Fruit fly (Drosophila melanogaster) whole organism, wandering third instar larva: ENCODE measurements around the gene Atet.

Experiments
- CG32264 ChIP-seq: fragments of 200-800 bp; sonication (Bioruptor generic); optimal IDR thresholded peaks from 2 replicates; lab custom pipeline; 2016; ENCODE audit warnings: missing biosample characterization, missing genetic modification characterization
- Dfd ChIP-seq: fragments of >200 bp; optimal IDR thresholded peaks from 2 replicates; lab custom pipeline; 2017; ENCODE audit warnings: missing biosample characterization, missing genetic modification characterization
- Dif ChIP-seq: fragments of 200-275, 200-300 bp; sonication (Bioruptor generic); optimal IDR thresholded peaks from 2 replicates; lab custom pipeline; 2018; ENCODE audit warnings: missing biosample characterization, missing genetic modification characterization; ENCODE audit not compliant: partially characterized antibody
- GATAd ChIP-seq: sonication (Bioruptor generic); optimal IDR thresholded peaks from 2 replicates; lab custom pipeline; 2016; ENCODE audit warnings: missing biosample characterization, missing genetic modification characterization
- HLH106 ChIP-seq: fragments of 200-800 bp; optimal IDR thresholded peaks from 3 replicates; lab custom pipeline; 2019; ENCODE audit warnings: missing biosample characterization, mild to moderate bottlenecking, missing genetic modification characterization, moderate library complexity
- Hnf4 ChIP-seq: fragments of 200-800 bp; sonication (Bioruptor generic); optimal IDR thresholded peaks from 2 replicates; lab custom pipeline; 2016; ENCODE audit warnings: missing biosample characterization, mild to moderate bottlenecking, missing genetic modification characterization
- Hr83 ChIP-seq: fragments of 200-300 bp; sonication (Bioruptor generic); optimal IDR thresholded peaks from 2 replicates; lab custom pipeline; 2016; ENCODE audit warnings: missing biosample characterization, mild to moderate bottlenecking, missing genetic modification characterization, moderate library complexity; ENCODE audit not compliant: poor library complexity, severe bottlenecking
- Jra ChIP-seq: sonication (Bioruptor generic); optimal IDR thresholded peaks from 2 replicates; lab custom pipeline; 2016; ENCODE audit warnings: missing biosample characterization, missing genetic modification characterization
- Mio ChIP-seq: sonication (Bioruptor generic); optimal IDR thresholded peaks from 2 replicates; lab custom pipeline; 2016; ENCODE audit warnings: missing biosample characterization, missing genetic modification characterization
- Myc ChIP-seq: fragments of >200 bp; optimal IDR thresholded peaks from 2 replicates; lab custom pipeline; 2017
- N ChIP-seq: fragments of >200 bp; optimal IDR thresholded peaks from 2 replicates; lab custom pipeline; 2018; ENCODE audit warnings: missing biosample characterization, missing external identifiers, missing genetic modification characterization
- OdsH ChIP-seq: fragments of 200-800 bp; sonication (Bioruptor generic); optimal IDR thresholded peaks from 2 replicates; lab custom pipeline; 2016; ENCODE audit warnings: missing biosample characterization, mild to moderate bottlenecking, missing genetic modification characterization
- Rel ChIP-seq, 2 experiments: fragments of 200-800 bp; sonication (Bioruptor generic) in 1 of 2; optimal IDR thresholded peaks; 2 replicates in 1 of 2; 3 replicates in 1 of 2; lab custom pipeline; 2016 to 2019; ENCODE audit warnings: mild to moderate bottlenecking in 2 of 2, missing biosample characterization in 2 of 2, missing genetic modification characterization in 2 of 2, moderate library complexity in 1 of 2
- br ChIP-seq: fragments of 200-800 bp; sonication (Bioruptor generic); optimal IDR thresholded peaks from 2 replicates; lab custom pipeline; 2016; ENCODE audit warnings: missing biosample characterization, missing genetic modification characterization
- brk ChIP-seq: fragments of 200-800 bp; sonication (Bioruptor generic); optimal IDR thresholded peaks from 2 replicates; lab custom pipeline; 2016; ENCODE audit warnings: missing biosample characterization, mild to moderate bottlenecking, missing genetic modification characterization
- dl ChIP-seq, 2 experiments: fragments of 175-275, 200-275 bp in 1 of 2; fragments of 200-275 bp in 1 of 2; sonication (Bioruptor generic); optimal IDR thresholded peaks; lab custom pipeline; 2018; ENCODE audit warnings: mild to moderate bottlenecking in 2 of 2, missing biosample characterization in 2 of 2, missing genetic modification characterization in 2 of 2, moderate library complexity in 2 of 2; ENCODE audit not compliant: partially characterized antibody in 2 of 2, insufficient read depth in 1 of 2
- dmrt93B ChIP-seq: fragments of 200-800 bp; sonication (Bioruptor generic); optimal IDR thresholded peaks from 2 replicates; lab custom pipeline; 2018; ENCODE audit warnings: missing biosample characterization, mild to moderate bottlenecking, missing genetic modification characterization
- dsf ChIP-seq: sonication (Bioruptor generic); optimal IDR thresholded peaks from 2 replicates; lab custom pipeline; 2016; ENCODE audit warnings: missing biosample characterization, missing genetic modification characterization, borderline replicate concordance
- ey ChIP-seq: fragments of 200-800 bp; sonication (Bioruptor generic); optimal IDR thresholded peaks from 2 replicates; lab custom pipeline; 2016; ENCODE audit warnings: missing biosample characterization, missing genetic modification characterization
- foxo ChIP-seq, 2 experiments: fragments of 200-800 bp; sonication (Bioruptor generic); optimal IDR thresholded peaks; 2 replicates in 1 of 2; 3 replicates in 1 of 2; lab custom pipeline; 2016 to 2017; ENCODE audit warnings: missing biosample characterization in 2 of 2, missing genetic modification characterization in 2 of 2
- fru ChIP-seq: fragments of 200-800 bp; sonication (Bioruptor generic); optimal IDR thresholded peaks from 3 replicates; lab custom pipeline; 2016; ENCODE audit warnings: missing biosample characterization, mild to moderate bottlenecking, missing genetic modification characterization
- h ChIP-seq: fragments of 200-800 bp; sonication (Bioruptor generic); optimal IDR thresholded peaks from 3 replicates; lab custom pipeline; 2016; ENCODE audit warnings: missing biosample characterization, mild to moderate bottlenecking, missing genetic modification characterization
- jim ChIP-seq: fragments of 175-275, 200-325 bp; sonication (Bioruptor generic); optimal IDR thresholded peaks from 2 replicates; lab custom pipeline; 2016; ENCODE audit warnings: missing biosample characterization, mild to moderate bottlenecking, missing genetic modification characterization
- psq ChIP-seq: fragments of 200-800 bp; sonication (Bioruptor generic); optimal IDR thresholded peaks from 3 replicates; lab custom pipeline; 2017; ENCODE audit warnings: missing biosample characterization, mild to moderate bottlenecking, missing genetic modification characterization, moderate library complexity
- rgr ChIP-seq: fragments of 200-800 bp; sonication (Bioruptor generic); optimal IDR thresholded peaks from 3 replicates; lab custom pipeline; 2016; ENCODE audit warnings: missing biosample characterization, mild to moderate bottlenecking, missing genetic modification characterization
- sage ChIP-seq: fragments of 200-800 bp; sonication (Bioruptor generic); optimal IDR thresholded peaks from 2 replicates; lab custom pipeline; 2016; ENCODE audit warnings: missing biosample characterization, mild to moderate bottlenecking, missing genetic modification characterization
- tai ChIP-seq: sonication (Bioruptor generic); optimal IDR thresholded peaks from 2 replicates; lab custom pipeline; 2016; ENCODE audit warnings: missing biosample characterization, missing genetic modification characterization

The Atet gene

DNA sequence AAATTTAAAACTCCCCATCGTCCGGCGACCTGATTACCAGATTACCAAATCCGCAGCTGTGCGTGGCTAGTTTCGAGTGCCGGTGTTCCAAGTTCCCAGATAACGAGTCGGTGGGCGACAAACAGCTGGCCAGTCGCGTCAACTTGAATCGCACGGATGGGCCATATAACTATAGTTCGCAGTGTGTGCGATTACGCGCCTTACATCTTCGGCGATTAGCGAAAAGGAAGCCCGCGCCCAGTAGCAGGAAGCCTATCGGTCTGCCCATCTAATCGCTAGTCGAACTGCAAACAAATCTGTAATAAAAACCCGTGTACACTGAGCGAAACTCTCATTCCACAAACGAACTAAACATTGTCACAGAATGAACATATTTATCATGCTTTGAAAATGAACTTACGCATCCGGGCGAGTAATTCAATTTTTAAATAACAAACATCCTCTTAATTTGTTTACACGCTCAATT lies 1.3 kb downstream of the Atet start:
- TF ChIP-seq foxo (GFP tag; optimal IDR thresholded peaks at IDR 0.05; lab: Kevin White, UChicago) (peak in 1 of 2 experiments; percentile 7), jim (no peak), rgr (GFP tag; lab: Kevin White, UChicago) (no peak), Dfd (GFP tag; lab: Kevin White, UChicago) (no peak), OdsH (GFP tag; lab: Kevin White, UChicago) (peak; percentile 1), CG32264 (GFP tag; lab: Kevin White, UChicago) (no peak)

DNA sequence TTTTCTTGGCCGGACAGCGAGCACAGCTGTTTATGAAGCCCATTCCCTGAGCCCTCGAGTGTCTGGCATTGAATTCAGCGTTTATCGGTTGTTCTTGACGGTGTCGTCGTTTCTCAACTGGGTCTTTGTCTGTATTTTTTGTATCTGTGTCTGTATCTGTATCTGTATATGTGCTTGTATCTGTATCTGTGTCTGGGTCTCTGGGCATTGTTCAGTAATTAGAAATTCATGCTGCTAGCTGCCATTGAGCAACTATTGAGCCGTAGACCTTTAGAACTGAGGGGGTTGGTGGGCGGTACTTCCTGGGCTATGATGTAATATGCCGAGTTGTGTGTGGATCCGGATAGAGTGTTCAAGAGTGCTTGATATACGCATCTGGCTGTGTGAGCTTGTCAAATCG lies 2.3 kb downstream of the Atet start:
- no peak for TF ChIP-seq CG32264 (GFP tag; lab: Kevin White, UChicago)
- peak; percentile 12 for TF ChIP-seq br

DNA sequence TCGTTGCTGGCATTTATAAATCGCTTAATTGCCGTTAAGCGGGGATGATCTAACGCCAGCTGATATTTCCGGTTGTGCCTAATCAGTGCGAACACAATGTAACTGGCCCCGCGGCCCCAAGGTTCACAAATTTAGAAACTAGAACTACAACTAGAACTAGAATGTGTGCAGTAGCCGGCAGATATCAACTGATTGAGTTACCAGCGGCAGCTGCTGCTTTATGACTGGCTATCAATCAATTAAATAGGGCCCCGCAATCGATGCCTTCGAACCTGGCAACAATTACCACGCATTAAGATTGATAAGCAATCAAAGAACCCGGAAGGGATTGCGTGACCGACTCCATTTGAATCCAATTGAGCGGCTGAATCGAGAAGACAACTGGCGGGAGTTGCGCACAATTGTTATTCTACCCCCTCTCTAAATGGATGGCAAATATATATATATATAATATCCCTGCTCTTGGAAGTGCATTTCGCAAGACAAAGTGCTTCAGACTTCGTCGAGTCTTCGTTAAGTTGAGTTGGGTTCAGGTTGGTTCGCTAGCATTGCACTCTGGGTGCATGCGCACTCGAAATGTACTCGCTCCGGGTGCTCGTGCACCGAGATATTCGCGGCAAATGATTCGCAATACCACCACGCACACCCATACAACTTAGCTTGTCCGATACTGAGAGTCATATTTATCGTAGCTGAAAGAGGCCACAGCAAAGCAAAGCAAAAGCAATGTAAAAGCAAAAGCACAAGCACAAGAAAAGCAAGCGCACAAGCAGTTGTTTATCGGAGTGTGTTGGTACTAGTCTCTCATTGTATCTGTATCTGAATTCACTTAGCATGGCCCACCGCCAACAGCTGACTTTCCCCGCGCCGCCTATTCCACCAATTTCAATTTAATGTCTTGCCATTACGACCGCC lies 6.3 kb downstream of the Atet start:
- TF ChIP-seq dl (GFP tag; optimal IDR thresholded peaks at IDR 0.05; lab: Kevin White, UChicago; ENCODE audit: insufficient read depth in 1 of 2, partially characterized antibody in 2 of 2) (peak in 1 of 2 experiments; percentile 16), Jra (GFP tag; lab: Kevin White, UChicago) (no peak), ey (no peak)
- TF ChIP-seq, all 38 proteins: peak for 1

DNA sequence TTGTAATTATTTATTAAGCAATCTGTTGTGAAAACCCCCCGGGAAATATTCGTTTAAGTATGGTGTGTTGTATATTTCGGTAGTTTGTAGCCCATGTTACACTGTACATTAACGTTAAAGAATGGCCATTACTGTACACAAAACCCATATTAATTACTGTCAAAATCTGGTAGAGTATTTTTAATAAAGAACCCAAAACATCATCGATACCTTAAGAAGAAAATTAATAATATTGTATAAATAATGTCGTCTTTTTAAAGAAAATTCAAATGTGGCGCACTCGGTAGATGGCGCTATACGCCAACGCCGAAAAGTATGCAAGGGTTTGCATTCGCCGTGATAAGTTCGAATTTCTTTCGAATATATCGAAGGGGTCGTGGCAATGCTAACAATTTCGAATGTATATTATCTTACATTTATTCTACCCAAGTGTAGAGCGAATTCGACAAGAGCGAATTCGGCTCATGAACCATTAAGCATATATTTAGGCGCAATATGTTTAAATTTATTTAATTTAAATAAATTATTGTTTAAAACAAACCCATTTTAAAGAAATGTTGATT lies 11.9 kb downstream of the Atet start:
- TF ChIP-seq CG32264 (GFP tag; lab: Kevin White, UChicago): no peak
- TF ChIP-seq Dif (GFP tag; lab: Kevin White, UChicago): no peak
- TF ChIP-seq tai (GFP tag; lab: Kevin White, UChicago): no peak
- TF ChIP-seq dsf (GFP tag; lab: Kevin White, UChicago): no peak
- TF ChIP-seq dmrt93B (GFP tag; lab: Kevin White, UChicago): no peak
- no peak for TF ChIP-seq Mio (GFP tag; lab: Kevin White, UChicago)
- no peak for TF ChIP-seq N (GFP tag; lab: Kevin White, UChicago)
- no peak for TF ChIP-seq Rel (GFP tag; optimal IDR thresholded peaks at IDR 0.05; lab: Kevin White, UChicago)
- no peak for TF ChIP-seq Rel (tag; optimal IDR thresholded peaks at IDR 0.05; lab: Kevin White, UChicago)
- no peak for TF ChIP-seq rgr (GFP tag; lab: Kevin White, UChicago)
- peak in 1 of 2 experiments; percentile 5 for TF ChIP-seq foxo (GFP tag; optimal IDR thresholded peaks at IDR 0.05; lab: Kevin White, UChicago)
- TF ChIP-seq br: no peak
- no peak for TF ChIP-seq HLH106 (tag; lab: Kevin White, UChicago)
- peak; percentile 90 for TF ChIP-seq Myc (lab: Kevin White, UChicago)
- no peak for TF ChIP-seq OdsH (GFP tag; lab: Kevin White, UChicago)
- TF ChIP-seq GATAd (GFP tag; lab: Kevin White, UChicago): no peak
- peak; percentile 36 for TF ChIP-seq sage (GFP tag; lab: Kevin White, UChicago)
- no peak for TF ChIP-seq Hr83 (GFP tag; lab: Kevin White, UChicago)
- no peak for TF ChIP-seq brk
- TF ChIP-seq psq (GFP tag; lab: Kevin White, UChicago): no peak
- TF ChIP-seq fru (GFP tag; lab: Kevin White, UChicago): no peak
- no peak for TF ChIP-seq Dfd (GFP tag; lab: Kevin White, UChicago)
- no peak for TF ChIP-seq Jra (GFP tag; lab: Kevin White, UChicago)
- TF ChIP-seq Hnf4: no peak
- no peak for TF ChIP-seq h (GFP tag; lab: Kevin White, UChicago)

DNA sequence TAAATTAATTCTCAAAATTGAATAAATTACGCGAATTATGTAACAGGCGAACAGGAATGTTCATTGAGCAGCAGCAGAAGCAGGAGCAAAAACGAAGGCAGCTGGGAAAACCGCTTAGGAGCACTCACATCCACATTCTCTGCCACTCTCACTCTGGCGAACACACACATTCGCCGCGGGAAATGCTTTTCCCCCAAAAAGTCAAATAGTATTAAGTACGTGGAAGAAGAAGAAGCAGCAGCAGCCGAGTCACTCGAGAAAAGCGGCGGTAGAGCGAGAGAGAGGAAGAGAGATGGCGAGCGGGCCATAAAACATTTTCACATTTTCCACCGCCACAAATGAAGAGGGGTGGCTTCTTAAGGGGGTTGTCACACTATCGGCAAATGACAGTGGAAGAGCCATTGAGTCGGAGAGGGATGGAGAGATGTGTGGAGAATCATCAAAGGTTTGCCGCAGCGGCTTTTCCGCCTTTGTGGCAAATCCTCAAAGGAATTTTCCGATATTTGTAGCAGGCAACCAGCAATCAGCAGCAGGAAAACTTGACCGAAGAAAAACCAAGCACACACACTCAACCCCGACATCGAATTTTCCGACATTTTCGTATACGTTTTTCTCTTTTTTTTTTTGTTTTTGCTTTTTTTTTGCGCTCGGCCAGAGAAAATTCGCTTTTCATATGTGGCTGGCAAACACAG lies 13.1 kb downstream of the Atet start:
- TF ChIP-seq sage (GFP tag; lab: Kevin White, UChicago) (no peak), Rel (GFP tag; optimal IDR thresholded peaks at IDR 0.05; lab: Kevin White, UChicago) (no peak), Rel (tag; optimal IDR thresholded peaks at IDR 0.05; lab: Kevin White, UChicago) (no peak), dsf (GFP tag; lab: Kevin White, UChicago) (no peak)
